Worm (Caenorhabditis elegans) whole organism, midembryonic: ENCODE results near the gene F38E11.9.
"Not testable (repeated sequence)": the region's sequence is repeated elsewhere in the genome, so short reads cannot be mapped to it uniquely, and the experiment has no call there.

Experiments
- T22C8.4 ChIP-seq: fragments of 200-800 bp; sonication (Bioruptor generic); IDR thresholded peaks from 2 replicates; pipeline ENCODE4 v1.3.6; 2022; ENCODE audit warnings: missing genetic modification characterization, missing compliant biosample characterization
- cog-1 ChIP-seq: sonication (generic microtip); optimal IDR thresholded peaks from 2 replicates; lab custom pipeline; 2016; ENCODE audit warnings: missing genetic modification characterization, missing compliant biosample characterization
- flt-1 ChIP-seq: fragments of 200-800 bp; sonication (Bioruptor generic); IDR thresholded peaks from 2 replicates; pipeline ENCODE4 v1.3.6; 2022; ENCODE audit warnings: missing genetic modification characterization, missing compliant biosample characterization
- klf-2 ChIP-seq: fragments of 200-800 bp; sonication (Bioruptor generic); conservative IDR thresholded peaks from 2 replicates; pipeline ENCODE4 v1.3.6; 2022; ENCODE audit warnings: missing genetic modification reagents, missing genetic modification characterization, missing compliant biosample characterization
- ref-1 ChIP-seq: fragments of 200-800 bp; sonication (Bioruptor generic); conservative IDR thresholded peaks from 2 replicates; pipeline ENCODE4 v1.3.6; 2022; ENCODE audit warnings: missing genetic modification reagents, missing genetic modification characterization, missing compliant biosample characterization
- ztf-29 ChIP-seq: fragments of 200-800 bp; sonication (Bioruptor generic); IDR thresholded peaks from 2 replicates; pipeline ENCODE4 v1.3.6; 2022; ENCODE audit warnings: missing genetic modification reagents, missing genetic modification characterization, missing compliant biosample characterization

- not testable (repeated sequence) for TF ChIP-seq flt-1; cog-1 (tag; lab: Kevin White, UChicago); klf-2; ztf-29; ref-1; T22C8.4 (GFP tag; lab: Robert Waterston, UW)
Measured at ce11 chrIV:9410766-9411165, 33.1 kb downstream of the F38E11.9 start.
